Worm (Caenorhabditis elegans): ENCODE measurements around the gene zip-5.

DNA sequence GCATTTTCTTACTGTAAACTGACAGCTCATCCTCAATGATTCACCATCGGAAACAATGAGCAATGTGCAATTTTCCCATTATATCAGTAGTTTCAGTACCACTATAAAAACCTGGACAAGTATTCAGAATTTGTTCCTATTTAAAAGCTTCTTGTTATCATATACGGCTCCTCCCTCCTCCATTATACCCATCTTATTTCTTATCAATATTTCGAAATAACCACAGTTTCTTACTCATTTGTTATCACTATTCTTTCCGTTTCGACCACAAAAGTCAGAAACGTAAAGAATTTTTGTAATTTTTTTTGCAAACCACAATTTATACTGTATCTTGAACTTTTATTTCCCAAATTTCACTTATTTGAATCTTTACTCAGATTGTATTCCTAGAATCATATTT lies 3.7 kb downstream of the zip-5 start:
- TF ChIP-seq nhr-12 (tag; optimal IDR thresholded peaks at IDR 0.05): no peak
- no peak for TF ChIP-seq snpc-4 (tag; optimal IDR thresholded peaks at IDR 0.05)

Data from whole organism, L2 larva.